Fruit fly (Drosophila melanogaster) whole organism, wandering third instar larva: Measurements from ENCODE around the gene Nthl1.

Source experiments
- CG9705 ChIP-seq: fragments of 200-800 bp; sonication (Bioruptor generic); optimal IDR thresholded peaks from 2 replicates; lab custom pipeline; 2018; ENCODE audit warnings: missing biosample characterization, mild to moderate bottlenecking, missing genetic modification characterization
- CrebA ChIP-seq: fragments of 200-800 bp; sonication (Bioruptor generic); optimal IDR thresholded peaks from 2 replicates; lab custom pipeline; 2016; ENCODE audit warnings: missing biosample characterization, mild to moderate bottlenecking, missing genetic modification characterization, borderline replicate concordance
- Dfd ChIP-seq: fragments of >200 bp; optimal IDR thresholded peaks from 2 replicates; lab custom pipeline; 2017; ENCODE audit warnings: missing biosample characterization, missing genetic modification characterization
- Dif ChIP-seq: fragments of 200-275, 200-300 bp; sonication (Bioruptor generic); optimal IDR thresholded peaks from 2 replicates; lab custom pipeline; 2018; ENCODE audit warnings: missing biosample characterization, missing genetic modification characterization; ENCODE audit not compliant: partially characterized antibody
- HLH106 ChIP-seq: fragments of 200-800 bp; optimal IDR thresholded peaks from 3 replicates; lab custom pipeline; 2019; ENCODE audit warnings: missing biosample characterization, mild to moderate bottlenecking, missing genetic modification characterization, moderate library complexity
- Hnf4 ChIP-seq: fragments of 200-800 bp; sonication (Bioruptor generic); optimal IDR thresholded peaks from 2 replicates; lab custom pipeline; 2016; ENCODE audit warnings: missing biosample characterization, mild to moderate bottlenecking, missing genetic modification characterization
- Hr78 ChIP-seq: fragments of >200 bp; optimal IDR thresholded peaks from 2 replicates; lab custom pipeline; 2017; ENCODE audit warnings: missing biosample characterization, missing genetic modification characterization
- Myc ChIP-seq: fragments of >200 bp; optimal IDR thresholded peaks from 2 replicates; lab custom pipeline; 2017
- OdsH ChIP-seq: fragments of 200-800 bp; sonication (Bioruptor generic); optimal IDR thresholded peaks from 2 replicates; lab custom pipeline; 2016; ENCODE audit warnings: missing biosample characterization, mild to moderate bottlenecking, missing genetic modification characterization
- Rel ChIP-seq, 2 experiments: fragments of 200-800 bp; sonication (Bioruptor generic) in 1 of 2; optimal IDR thresholded peaks; 2 replicates in 1 of 2; 3 replicates in 1 of 2; lab custom pipeline; 2016 to 2019; ENCODE audit warnings: mild to moderate bottlenecking in 2 of 2, missing biosample characterization in 2 of 2, missing genetic modification characterization in 2 of 2, moderate library complexity in 1 of 2
- Sp1 ChIP-seq: fragments of 200-800 bp; sonication (Bioruptor generic); optimal IDR thresholded peaks from 3 replicates; lab custom pipeline; 2019; ENCODE audit warnings: missing biosample characterization, mild to moderate bottlenecking, missing genetic modification characterization, moderate library complexity
- Vsx2 ChIP-seq: fragments of 200-300, 225-300 bp; sonication (Bioruptor generic); optimal IDR thresholded peaks from 2 replicates; lab custom pipeline; 2018; ENCODE audit warnings: missing biosample characterization, missing genetic modification characterization; ENCODE audit not compliant: partially characterized antibody
- br ChIP-seq: fragments of 200-800 bp; sonication (Bioruptor generic); optimal IDR thresholded peaks from 2 replicates; lab custom pipeline; 2016; ENCODE audit warnings: missing biosample characterization, missing genetic modification characterization
- brk ChIP-seq: fragments of 200-800 bp; sonication (Bioruptor generic); optimal IDR thresholded peaks from 2 replicates; lab custom pipeline; 2016; ENCODE audit warnings: missing biosample characterization, mild to moderate bottlenecking, missing genetic modification characterization
- dl ChIP-seq, 2 experiments: fragments of 175-275, 200-275 bp in 1 of 2; fragments of 200-275 bp in 1 of 2; sonication (Bioruptor generic); optimal IDR thresholded peaks; lab custom pipeline; 2018; ENCODE audit warnings: mild to moderate bottlenecking in 2 of 2, missing biosample characterization in 2 of 2, missing genetic modification characterization in 2 of 2, moderate library complexity in 2 of 2; ENCODE audit not compliant: partially characterized antibody in 2 of 2, insufficient read depth in 1 of 2
- dmrt93B ChIP-seq: fragments of 200-800 bp; sonication (Bioruptor generic); optimal IDR thresholded peaks from 2 replicates; lab custom pipeline; 2018; ENCODE audit warnings: missing biosample characterization, mild to moderate bottlenecking, missing genetic modification characterization
- dsf ChIP-seq: sonication (Bioruptor generic); optimal IDR thresholded peaks from 2 replicates; lab custom pipeline; 2016; ENCODE audit warnings: missing biosample characterization, missing genetic modification characterization, borderline replicate concordance
- ey ChIP-seq: fragments of 200-800 bp; sonication (Bioruptor generic); optimal IDR thresholded peaks from 2 replicates; lab custom pipeline; 2016; ENCODE audit warnings: missing biosample characterization, missing genetic modification characterization
- foxo ChIP-seq, 2 experiments: fragments of 200-800 bp; sonication (Bioruptor generic); optimal IDR thresholded peaks; 2 replicates in 1 of 2; 3 replicates in 1 of 2; lab custom pipeline; 2016 to 2017; ENCODE audit warnings: missing biosample characterization in 2 of 2, missing genetic modification characterization in 2 of 2
- h ChIP-seq: fragments of 200-800 bp; sonication (Bioruptor generic); optimal IDR thresholded peaks from 3 replicates; lab custom pipeline; 2016; ENCODE audit warnings: missing biosample characterization, mild to moderate bottlenecking, missing genetic modification characterization
- jim ChIP-seq: fragments of 175-275, 200-325 bp; sonication (Bioruptor generic); optimal IDR thresholded peaks from 2 replicates; lab custom pipeline; 2016; ENCODE audit warnings: missing biosample characterization, mild to moderate bottlenecking, missing genetic modification characterization
- lola ChIP-seq: fragments of >200 bp; optimal IDR thresholded peaks from 2 replicates; lab custom pipeline; 2017; ENCODE audit warnings: missing biosample characterization, missing genetic modification characterization
- pan ChIP-seq: fragments of >200 bp; optimal IDR thresholded peaks from 2 replicates; lab custom pipeline; 2017
- psq ChIP-seq: fragments of 200-800 bp; sonication (Bioruptor generic); optimal IDR thresholded peaks from 3 replicates; lab custom pipeline; 2017; ENCODE audit warnings: missing biosample characterization, mild to moderate bottlenecking, missing genetic modification characterization, moderate library complexity
- sage ChIP-seq: fragments of 200-800 bp; sonication (Bioruptor generic); optimal IDR thresholded peaks from 2 replicates; lab custom pipeline; 2016; ENCODE audit warnings: missing biosample characterization, mild to moderate bottlenecking, missing genetic modification characterization
- sv ChIP-seq: fragments of 200-800 bp; sonication (Bioruptor generic); optimal IDR thresholded peaks from 3 replicates; lab custom pipeline; 2016; ENCODE audit warnings: missing biosample characterization, missing genetic modification characterization
- tai ChIP-seq: sonication (Bioruptor generic); optimal IDR thresholded peaks from 2 replicates; lab custom pipeline; 2016; ENCODE audit warnings: missing biosample characterization, missing genetic modification characterization
- usp ChIP-seq: fragments of >200 bp; optimal IDR thresholded peaks from 2 replicates; lab custom pipeline; 2017; ENCODE audit warnings: missing biosample characterization, missing genetic modification characterization
- woc ChIP-seq: sonication (Bioruptor generic); optimal IDR thresholded peaks from 2 replicates; lab custom pipeline; 2016; ENCODE audit warnings: missing biosample characterization, mild to moderate bottlenecking, missing genetic modification characterization

Nthl1 gene

dm6 chr2L:20909301-20909700 is 18.4 kb downstream of the Nthl1 start:
- TF ChIP-seq jim (GFP tag; lab: Kevin White, UChicago) (no peak), dsf (GFP tag; lab: Kevin White, UChicago) (no peak), dmrt93B (GFP tag; lab: Kevin White, UChicago) (no peak), usp (GFP tag; lab: Kevin White, UChicago) (no peak), Dfd (no peak), Hnf4 (GFP tag; lab: Kevin White, UChicago) (no peak), HLH106 (tag; lab: Kevin White, UChicago) (no peak), OdsH (GFP tag; lab: Kevin White, UChicago) (no peak), foxo (GFP tag; optimal IDR thresholded peaks at IDR 0.05; lab: Kevin White, UChicago) (no peak), tai (GFP tag; lab: Kevin White, UChicago) (no peak), ey (GFP tag; lab: Kevin White, UChicago) (no peak)

dm6 chr2L:20907995-20908654 is 19.5 kb downstream of the Nthl1 start:
- no peak for TF ChIP-seq lola (GFP tag; lab: Kevin White, UChicago)
- TF ChIP-seq pan (lab: Kevin White, UChicago): no peak
- no peak for TF ChIP-seq CG9705 (GFP tag; lab: Kevin White, UChicago)
- no peak for TF ChIP-seq ey (GFP tag; lab: Kevin White, UChicago)
- no peak for TF ChIP-seq Vsx2 (GFP tag; lab: Kevin White, UChicago)
- no peak for TF ChIP-seq Hnf4 (GFP tag; lab: Kevin White, UChicago)
- TF ChIP-seq Sp1 (GFP tag; lab: Kevin White, UChicago): no peak
- TF ChIP-seq jim (GFP tag; lab: Kevin White, UChicago): no peak
- no peak for TF ChIP-seq br (GFP tag; lab: Kevin White, UChicago)
- no peak for TF ChIP-seq dl (GFP tag; optimal IDR thresholded peaks at IDR 0.05; lab: Kevin White, UChicago; ENCODE audit: insufficient read depth in 1 of 2, partially characterized antibody in 2 of 2)
- TF ChIP-seq foxo (GFP tag; optimal IDR thresholded peaks at IDR 0.05; lab: Kevin White, UChicago): no peak
- no peak for TF ChIP-seq CrebA (GFP tag; lab: Kevin White, UChicago)
- no peak for TF ChIP-seq h
- TF ChIP-seq Hr78 (GFP tag; lab: Kevin White, UChicago): no peak
- TF ChIP-seq Dif (GFP tag; lab: Kevin White, UChicago): no peak
- no peak for TF ChIP-seq brk
- TF ChIP-seq woc: no peak
- no peak for TF ChIP-seq Dfd
- TF ChIP-seq Rel (GFP tag; optimal IDR thresholded peaks at IDR 0.05; lab: Kevin White, UChicago): no peak
- TF ChIP-seq Rel (tag; optimal IDR thresholded peaks at IDR 0.05; lab: Kevin White, UChicago): no peak
- TF ChIP-seq, all 38 proteins: peak for 0

dm6 chr2L:20905025-20905424 is 22.6 kb downstream of the Nthl1 start:
- TF ChIP-seq br (GFP tag; lab: Kevin White, UChicago) (no peak), psq (GFP tag; lab: Kevin White, UChicago) (no peak)

dm6 chr2L:20904327-20904726 is 23.3 kb downstream of the Nthl1 start:
- TF ChIP-seq Hr78 (GFP tag; lab: Kevin White, UChicago) (no peak), tai (GFP tag; lab: Kevin White, UChicago) (no peak), Rel (GFP tag; optimal IDR thresholded peaks at IDR 0.05; lab: Kevin White, UChicago) (no peak), Rel (tag; optimal IDR thresholded peaks at IDR 0.05; lab: Kevin White, UChicago) (no peak), psq (GFP tag; lab: Kevin White, UChicago) (no peak), h (no peak), pan (lab: Kevin White, UChicago) (no peak), sage (GFP tag; lab: Kevin White, UChicago) (no peak), CG9705 (GFP tag; lab: Kevin White, UChicago) (no peak), Myc (lab: Kevin White, UChicago) (no peak), Dif (GFP tag; lab: Kevin White, UChicago) (no peak), sv (GFP tag; lab: Kevin White, UChicago) (no peak)
